Worm (Caenorhabditis elegans) whole organism, midembryonic: ENCODE data around the gene Y67D8C.2.

Source experiments
- T22C8.4 ChIP-seq: fragments of 200-800 bp; sonication (Bioruptor generic); IDR thresholded peaks from 2 replicates; pipeline ENCODE4 v1.3.6; 2022; ENCODE audit warnings: missing genetic modification characterization, missing compliant biosample characterization
- cog-1 ChIP-seq: sonication (generic microtip); optimal IDR thresholded peaks from 2 replicates; lab custom pipeline; 2016; ENCODE audit warnings: missing genetic modification characterization, missing compliant biosample characterization
- flt-1 ChIP-seq: fragments of 200-800 bp; sonication (Bioruptor generic); IDR thresholded peaks from 2 replicates; pipeline ENCODE4 v1.3.6; 2022; ENCODE audit warnings: missing genetic modification characterization, missing compliant biosample characterization
- klf-2 ChIP-seq: fragments of 200-800 bp; sonication (Bioruptor generic); conservative IDR thresholded peaks from 2 replicates; pipeline ENCODE4 v1.3.6; 2022; ENCODE audit warnings: missing genetic modification reagents, missing genetic modification characterization, missing compliant biosample characterization
- med-1 ChIP-seq: sonication (generic microtip); optimal IDR thresholded peaks from 2 replicates; lab custom pipeline; 2017; ENCODE audit warnings: missing genetic modification characterization, mild to moderate bottlenecking, missing compliant biosample characterization, antibody characterized with exemption, missing genetic modification reagents; ENCODE audit not compliant: insufficient read depth
- ref-1 ChIP-seq: fragments of 200-800 bp; sonication (Bioruptor generic); conservative IDR thresholded peaks from 2 replicates; pipeline ENCODE4 v1.3.6; 2022; ENCODE audit warnings: missing genetic modification reagents, missing genetic modification characterization, missing compliant biosample characterization
- tab-1 ChIP-seq: fragments of 200-800 bp; sonication (Bioruptor generic); IDR thresholded peaks from 2 replicates; pipeline ENCODE4 v1.3.6; 2022; ENCODE audit warnings: missing genetic modification characterization, missing compliant biosample characterization
- ztf-23 ChIP-seq: fragments of 200-800 bp; sonication (Bioruptor generic); IDR thresholded peaks from 2 replicates; pipeline ENCODE4 v1.3.6; 2022; ENCODE audit warnings: missing genetic modification reagents, missing genetic modification characterization, missing compliant biosample characterization
- ztf-29 ChIP-seq: fragments of 200-800 bp; sonication (Bioruptor generic); IDR thresholded peaks from 2 replicates; pipeline ENCODE4 v1.3.6; 2022; ENCODE audit warnings: missing genetic modification reagents, missing genetic modification characterization, missing compliant biosample characterization

Gene Y67D8C.2

ce11 chrIV:3076207-3076606 lies 4.1 kb downstream of the Y67D8C.2 start, which contains the start of gene Y67D8C.22:
Gene Y67D8C.22, minus strand, starts transcription at chrIV:3076307.
- no peak for TF ChIP-seq ztf-23 (GFP tag; lab: Robert Waterston, UW)
- no peak for TF ChIP-seq T22C8.4 (GFP tag; lab: Robert Waterston, UW)
- no peak for TF ChIP-seq klf-2 (GFP tag; lab: Robert Waterston, UW)
- no peak for TF ChIP-seq flt-1 (GFP tag; lab: Robert Waterston, UW)
- no peak for TF ChIP-seq tab-1 (GFP tag; lab: Robert Waterston, UW)
- no peak for TF ChIP-seq ref-1
- TF ChIP-seq ztf-29: no peak
- no peak for TF ChIP-seq cog-1
- TF ChIP-seq med-1 (GFP tag; lab: Kevin White, UChicago): no peak

- TF ChIP-seq tab-1 (GFP tag; lab: Robert Waterston, UW) (no peak), T22C8.4 (GFP tag; lab: Robert Waterston, UW) (no peak), flt-1 (GFP tag; lab: Robert Waterston, UW) (no peak), cog-1 (no peak), ref-1 (no peak), ztf-23 (GFP tag; lab: Robert Waterston, UW) (no peak), klf-2 (GFP tag; lab: Robert Waterston, UW) (no peak), ztf-29 (no peak), med-1 (GFP tag; lab: Kevin White, UChicago) (no peak)
Measured at ce11 chrIV:3076802-3077201, 4.7 kb downstream of the Y67D8C.2 start.

ce11 chrIV:3086825-3087224 lies 14.7 kb downstream of the Y67D8C.2 start, which contains the start of gene Y67D8C.9:
Gene Y67D8C.9, minus strand, starts transcription at chrIV:3086925.
- TF ChIP-seq med-1 (GFP tag; lab: Kevin White, UChicago) (no peak), tab-1 (GFP tag; lab: Robert Waterston, UW) (no peak), klf-2 (GFP tag; lab: Robert Waterston, UW) (no peak), ztf-29 (no peak), ref-1 (no peak), T22C8.4 (GFP tag; lab: Robert Waterston, UW) (no peak)

ce11 chrIV:3089611-3090010 lies 17.5 kb downstream of the Y67D8C.2 start:
- no peak for TF ChIP-seq ztf-23 (GFP tag; lab: Robert Waterston, UW)
- TF ChIP-seq ref-1: no peak
- no peak for TF ChIP-seq cog-1
- TF ChIP-seq tab-1 (GFP tag; lab: Robert Waterston, UW): no peak
- TF ChIP-seq flt-1 (GFP tag; lab: Robert Waterston, UW): no peak
- no peak for TF ChIP-seq med-1 (GFP tag; lab: Kevin White, UChicago)
- TF ChIP-seq T22C8.4 (GFP tag; lab: Robert Waterston, UW): no peak
- TF ChIP-seq klf-2 (GFP tag; lab: Robert Waterston, UW): no peak
- TF ChIP-seq ztf-29: no peak

- no peak for TF ChIP-seq T22C8.4 (GFP tag; lab: Robert Waterston, UW)
- TF ChIP-seq med-1 (GFP tag; lab: Kevin White, UChicago): no peak
- TF ChIP-seq ztf-23 (GFP tag; lab: Robert Waterston, UW): no peak
- no peak for TF ChIP-seq ref-1
- no peak for TF ChIP-seq cog-1
- TF ChIP-seq tab-1 (GFP tag; lab: Robert Waterston, UW): no peak
- TF ChIP-seq flt-1 (GFP tag; lab: Robert Waterston, UW): no peak
- TF ChIP-seq klf-2 (GFP tag; lab: Robert Waterston, UW): no peak
- TF ChIP-seq ztf-29: no peak
Measured at ce11 chrIV:3091112-3091511, 19.0 kb downstream of the Y67D8C.2 start.

- TF ChIP-seq ztf-29 (no peak), cog-1 (no peak), tab-1 (GFP tag; lab: Robert Waterston, UW) (no peak), T22C8.4 (GFP tag; lab: Robert Waterston, UW) (no peak), flt-1 (GFP tag; lab: Robert Waterston, UW) (no peak), klf-2 (GFP tag; lab: Robert Waterston, UW) (no peak), med-1 (GFP tag; lab: Kevin White, UChicago) (no peak), ztf-23 (GFP tag; lab: Robert Waterston, UW) (no peak), ref-1 (no peak)
Measured at ce11 chrIV:3092978-3093377, 20.9 kb downstream of the Y67D8C.2 start.

- no peak for TF ChIP-seq ztf-29
- no peak for TF ChIP-seq tab-1 (GFP tag; lab: Robert Waterston, UW)
- no peak for TF ChIP-seq T22C8.4 (GFP tag; lab: Robert Waterston, UW)
- TF ChIP-seq ref-1: no peak
- TF ChIP-seq med-1 (GFP tag; lab: Kevin White, UChicago): no peak
Measured at ce11 chrIV:3095995-3096544, 24.0 kb downstream of the Y67D8C.2 start.

ce11 chrIV:3097019-3097418 lies 24.9 kb downstream of the Y67D8C.2 start:
- TF ChIP-seq ztf-23 (GFP tag; lab: Robert Waterston, UW) (no peak), ztf-29 (no peak), flt-1 (GFP tag; lab: Robert Waterston, UW) (no peak), T22C8.4 (GFP tag; lab: Robert Waterston, UW) (no peak), klf-2 (GFP tag; lab: Robert Waterston, UW) (no peak), cog-1 (no peak), tab-1 (GFP tag; lab: Robert Waterston, UW) (no peak)

ce11 chrIV:3101208-3101607 lies 29.1 kb downstream of the Y67D8C.2 start:
- no peak for TF ChIP-seq klf-2 (GFP tag; lab: Robert Waterston, UW)
- TF ChIP-seq T22C8.4 (GFP tag; lab: Robert Waterston, UW): no peak
- no peak for TF ChIP-seq ztf-23 (GFP tag; lab: Robert Waterston, UW)
- no peak for TF ChIP-seq ref-1
- TF ChIP-seq tab-1 (GFP tag; lab: Robert Waterston, UW): no peak
- TF ChIP-seq ztf-29: no peak
- TF ChIP-seq flt-1 (GFP tag; lab: Robert Waterston, UW): no peak
- TF ChIP-seq med-1 (GFP tag; lab: Kevin White, UChicago): no peak
- no peak for TF ChIP-seq cog-1

- TF ChIP-seq T22C8.4 (GFP tag; lab: Robert Waterston, UW) (no peak), tab-1 (GFP tag; lab: Robert Waterston, UW) (no peak)
Measured at ce11 chrIV:3121060-3121459, 49.0 kb downstream of the Y67D8C.2 start.
